Worm (Caenorhabditis elegans) whole organism, early embryonic: ENCODE measurements around the gene F56D1.1.

Source experiments
- B0310.2 ChIP-seq: sonication (generic microtip); optimal IDR thresholded peaks from 2 replicates; lab custom pipeline; 2016; ENCODE audit warnings: mild to moderate bottlenecking, missing genetic modification characterization, missing compliant biosample characterization
- F13C5.2 ChIP-seq: sonication (generic microtip); optimal IDR thresholded peaks from 2 replicates; lab custom pipeline; 2017; ENCODE audit warnings: mild to moderate bottlenecking, missing genetic modification characterization, inconsistent platforms, missing compliant biosample characterization
- aly-1 ChIP-seq: sonication (generic microtip); optimal IDR thresholded peaks from 2 replicates; lab custom pipeline; 2016; ENCODE audit warnings: missing genetic modification characterization, missing compliant biosample characterization
- ama-1 ChIP-seq: fragments of 150-350 bp; optimal IDR thresholded peaks from 2 replicates; lab custom pipeline; 2014
- ceh-13 ChIP-seq: fragments of 200-800 bp; sonication (Bioruptor generic); optimal IDR thresholded peaks from 2 replicates; lab custom pipeline; 2018; ENCODE audit warnings: mild to moderate bottlenecking, missing genetic modification characterization, missing compliant biosample characterization
- ceh-36 ChIP-seq: sonication (generic microtip); optimal IDR thresholded peaks from 2 replicates; lab custom pipeline; 2016; ENCODE audit warnings: missing genetic modification characterization, inconsistent platforms, missing compliant biosample characterization
- ets-7 ChIP-seq: sonication (generic microtip); optimal IDR thresholded peaks from 2 replicates; lab custom pipeline; 2016; ENCODE audit warnings: missing genotype, missing genetic modification characterization, missing compliant biosample characterization
- flt-1 ChIP-seq: fragments of 200-800 bp; sonication (Bioruptor generic); IDR thresholded peaks from 2 replicates; pipeline ENCODE4 v1.3.6; 2022; ENCODE audit warnings: missing genetic modification characterization, missing compliant biosample characterization
- hmbx-1 ChIP-seq: sonication (generic microtip); optimal IDR thresholded peaks from 2 replicates; lab custom pipeline; 2016; ENCODE audit warnings: mild to moderate bottlenecking, missing genetic modification characterization, missing compliant biosample characterization
- hmg-4 ChIP-seq: fragments of 200-800 bp; sonication (Bioruptor generic); optimal IDR thresholded peaks from 2 replicates; lab custom pipeline; 2018; ENCODE audit warnings: mild to moderate bottlenecking, missing genetic modification characterization, missing compliant biosample characterization
- hnd-1 ChIP-seq: sonication (generic microtip); optimal IDR thresholded peaks from 2 replicates; lab custom pipeline; 2016; ENCODE audit warnings: missing genetic modification characterization, missing compliant biosample characterization
- pes-1 ChIP-seq: fragments of 200-800 bp; sonication (Bioruptor generic); IDR thresholded peaks from 2 replicates; pipeline ENCODE4 v1.3.6; 2022; ENCODE audit warnings: missing genetic modification reagents, missing genetic modification characterization, missing compliant biosample characterization
- scrt-1 ChIP-seq: fragments of 200-800 bp; sonication (Bioruptor generic); IDR thresholded peaks from 2 replicates; pipeline ENCODE4 v1.3.6; 2022; ENCODE audit warnings: missing genetic modification characterization, missing compliant biosample characterization
- sea-1 ChIP-seq: fragments of 200-800 bp; sonication (Bioruptor generic); conservative IDR thresholded peaks from 2 replicates; pipeline ENCODE4 v1.3.6; 2022; ENCODE audit warnings: missing genetic modification characterization, missing compliant biosample characterization
- tbx-11 ChIP-seq: fragments of 200-800 bp; sonication (Bioruptor generic); IDR thresholded peaks from 2 replicates; pipeline ENCODE4 v1.3.6; 2022; ENCODE audit warnings: missing genetic modification characterization, missing compliant biosample characterization
- tbx-37 ChIP-seq: fragments of 200-800 bp; sonication (Bioruptor generic); conservative IDR thresholded peaks from 2 replicates; pipeline ENCODE4 v1.3.6; 2022; ENCODE audit warnings: missing genetic modification reagents, missing genetic modification characterization, missing compliant biosample characterization
- tra-4 ChIP-seq: sonication (generic microtip); optimal IDR thresholded peaks from 2 replicates; lab custom pipeline; 2017; ENCODE audit warnings: missing genetic modification characterization, missing compliant biosample characterization

The F56D1.1 gene

DNA sequence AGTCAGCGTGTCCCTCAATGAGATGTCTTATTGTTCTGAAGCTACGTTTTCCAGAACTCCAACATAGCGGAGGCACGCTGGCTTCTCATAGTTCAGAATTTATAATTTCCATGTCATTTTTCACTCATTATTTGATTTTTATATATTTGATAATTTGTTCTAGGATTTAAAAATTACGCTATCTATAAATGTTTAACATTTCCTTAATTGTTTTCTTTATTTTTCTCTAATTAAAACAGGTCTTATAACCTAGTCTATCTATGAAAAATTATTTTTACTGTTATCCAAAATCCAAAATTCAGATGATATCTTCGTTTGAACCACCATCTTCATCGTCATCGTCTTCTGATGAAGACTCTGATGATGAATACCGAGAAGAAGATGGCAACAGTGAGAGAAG lies at the start of gene F56D1.1:
F56D1.1 (plus strand) TSS at position 301 of the 400 bp plus-strand sequence.
- TF ChIP-seq ceh-36 (tag; lab: Kevin White, UChicago), result no peak
- TF ChIP-seq ceh-13 (GFP tag; lab: Kevin White, UChicago), result no peak
- TF ChIP-seq pes-1, result no peak
- TF ChIP-seq hnd-1 (tag; lab: Kevin White, UChicago), result no peak
- no peak for TF ChIP-seq scrt-1
- no peak for TF ChIP-seq sea-1
- no peak for TF ChIP-seq aly-1 (tag; lab: Kevin White, UChicago)
- no peak for TF ChIP-seq tbx-37 (GFP tag; lab: Robert Waterston, UW)
- TF ChIP-seq B0310.2 (tag; lab: Kevin White, UChicago), result no peak
- no peak for TF ChIP-seq tra-4 (tag; lab: Kevin White, UChicago)

DNA sequence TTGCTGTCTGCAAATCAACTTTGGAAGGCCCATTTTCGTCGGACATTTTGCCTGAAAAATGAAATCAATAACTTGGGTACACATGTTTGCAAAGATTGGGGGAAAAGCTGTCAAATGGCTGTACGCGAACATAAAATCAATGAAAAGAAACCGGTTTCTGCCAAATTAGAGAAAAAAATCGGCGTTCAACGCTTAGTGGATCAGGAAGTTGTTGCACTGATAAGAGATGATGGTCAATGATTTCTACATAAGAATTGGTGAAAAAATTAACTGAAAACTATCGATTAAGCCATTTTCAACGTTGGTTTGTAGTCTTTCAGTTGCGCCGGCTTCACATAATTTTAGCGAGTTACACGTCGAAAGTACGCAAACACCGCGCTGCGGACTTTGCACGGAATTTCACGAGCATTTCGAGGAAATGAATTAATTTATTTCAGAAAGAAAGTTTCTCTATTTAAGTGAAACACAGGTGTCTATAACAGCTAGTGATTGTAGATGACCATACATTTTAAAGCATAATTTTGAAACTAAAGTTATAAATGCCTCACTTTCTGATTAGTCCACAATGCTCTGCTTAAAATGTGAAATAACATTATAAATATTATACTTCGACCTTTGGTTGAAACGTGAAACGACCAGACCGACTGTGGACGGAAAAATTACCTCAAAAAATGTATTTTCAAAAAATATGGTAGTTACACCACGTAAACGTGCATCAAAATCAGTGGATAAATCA lies 48.7 kb upstream of the F56D1.1 start, which contains the start of the genes F07F6.4 and F07F6.2:
F07F6.4 (minus strand) TSS at position 51 of the 736 bp plus-strand sequence.
F07F6.2 (plus strand) TSS at position 686 of the 736 bp plus-strand sequence.
- TF ChIP-seq pes-1, result no peak
- TF ChIP-seq tra-4 (tag; lab: Kevin White, UChicago), result no peak
- TF ChIP-seq aly-1 (tag; lab: Kevin White, UChicago), result no peak
- TF ChIP-seq hmbx-1 (tag; lab: Kevin White, UChicago), result no peak
- no peak for TF ChIP-seq tbx-37 (GFP tag; lab: Robert Waterston, UW)
- peak; percentile 9 for TF ChIP-seq F13C5.2 (tag; lab: Kevin White, UChicago)

DNA sequence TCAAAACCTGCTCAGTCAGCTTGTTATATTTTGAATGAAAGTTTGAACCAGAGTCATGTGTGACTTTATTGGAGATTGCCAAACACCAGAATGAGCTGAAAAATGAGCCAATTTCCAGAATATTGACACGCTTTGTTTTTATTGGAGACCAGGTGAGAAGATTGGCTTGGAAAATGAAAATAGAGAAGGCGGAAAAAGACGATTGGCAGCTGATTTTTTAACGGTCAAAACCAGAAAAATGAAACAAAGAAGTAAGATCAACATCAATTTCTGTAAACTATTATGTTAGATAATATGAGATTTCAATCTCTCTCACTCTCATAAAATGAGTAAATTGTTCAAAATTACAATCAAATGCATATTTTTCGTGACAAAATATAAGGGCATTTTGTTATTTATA lies 45.3 kb upstream of the F56D1.1 start, which contains the start of gene srx-114:
srx-114 (minus strand) TSS at position 101 of the 400 bp plus-strand sequence.
- TF ChIP-seq pes-1 (no peak), ceh-13 (GFP tag; lab: Kevin White, UChicago) (no peak), ceh-36 (tag; lab: Kevin White, UChicago) (no peak), tbx-37 (GFP tag; lab: Robert Waterston, UW) (no peak), hmbx-1 (tag; lab: Kevin White, UChicago) (no peak), tbx-11 (GFP tag; lab: Robert Waterston, UW) (no peak), ama-1 (lab: Kevin White, UChicago) (no peak), flt-1 (no peak), hmg-4 (no peak), hnd-1 (tag; lab: Kevin White, UChicago) (no peak), scrt-1 (no peak), B0310.2 (tag; lab: Kevin White, UChicago) (no peak)

DNA sequence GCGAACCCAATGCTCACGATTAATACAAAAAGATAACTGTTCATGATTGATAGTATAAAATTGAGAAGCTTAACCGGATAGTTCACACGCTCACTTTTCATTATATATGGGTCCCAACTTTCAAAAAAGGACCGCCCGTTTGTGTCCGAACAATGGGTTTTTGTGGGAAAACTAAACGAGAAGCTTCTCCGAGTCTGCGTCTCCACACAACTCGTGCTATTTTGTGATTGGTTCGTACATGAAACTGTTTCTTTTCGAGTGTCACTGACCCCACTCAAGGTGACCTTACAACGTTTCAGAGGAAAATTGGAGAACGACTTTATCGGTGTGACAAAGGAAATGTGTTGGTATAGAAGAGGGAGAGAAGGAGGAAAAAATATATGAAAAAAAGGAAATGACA lies 41.6 kb upstream of the F56D1.1 start, which contains the start of gene dct-5:
dct-5 (minus strand) TSS at position 101 of the 400 bp plus-strand sequence.
- TF ChIP-seq tbx-37 (GFP tag; lab: Robert Waterston, UW) (no peak), pes-1 (no peak), flt-1 (no peak), F13C5.2 (tag; lab: Kevin White, UChicago) (no peak), hnd-1 (tag; lab: Kevin White, UChicago) (no peak), B0310.2 (tag; lab: Kevin White, UChicago) (no peak), hmg-4 (no peak), scrt-1 (no peak), ama-1 (lab: Kevin White, UChicago) (no peak), tbx-11 (GFP tag; lab: Robert Waterston, UW) (no peak), sea-1 (no peak), hmbx-1 (tag; lab: Kevin White, UChicago) (no peak), aly-1 (tag; lab: Kevin White, UChicago) (no peak), ceh-36 (tag; lab: Kevin White, UChicago) (no peak), ets-7 (tag; lab: Kevin White, UChicago) (no peak), ceh-13 (GFP tag; lab: Kevin White, UChicago) (no peak), tra-4 (tag; lab: Kevin White, UChicago) (no peak)

DNA sequence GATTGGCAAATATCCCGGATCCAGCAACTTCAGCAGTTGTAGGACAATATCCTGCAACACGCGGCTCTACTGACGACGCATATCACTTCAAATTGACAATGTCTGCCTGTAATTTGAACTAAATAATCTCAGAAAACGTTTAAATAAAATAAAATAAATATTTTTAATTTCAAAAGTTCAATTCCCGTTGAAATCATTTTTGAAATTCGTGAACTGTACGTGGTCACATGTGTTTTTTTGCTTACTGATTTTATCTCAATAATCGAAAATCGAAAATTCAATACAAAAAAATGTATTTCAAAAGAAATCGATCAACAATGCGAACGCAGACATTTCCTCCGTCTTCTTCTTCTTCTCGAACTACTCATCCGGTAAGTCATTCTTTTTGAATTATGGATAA lies 40.8 kb upstream of the F56D1.1 start, which contains the start of gene F07F6.1:
F07F6.1 (plus strand) TSS at position 301 of the 400 bp plus-strand sequence.
- TF ChIP-seq F13C5.2 (tag; lab: Kevin White, UChicago) (no peak), ets-7 (tag; lab: Kevin White, UChicago) (no peak), ama-1 (lab: Kevin White, UChicago) (no peak), tbx-37 (GFP tag; lab: Robert Waterston, UW) (no peak), sea-1 (no peak), pes-1 (no peak), tra-4 (tag; lab: Kevin White, UChicago) (no peak), scrt-1 (no peak), B0310.2 (tag; lab: Kevin White, UChicago) (no peak), aly-1 (tag; lab: Kevin White, UChicago) (no peak), hnd-1 (tag; lab: Kevin White, UChicago) (no peak), hmbx-1 (tag; lab: Kevin White, UChicago) (no peak), tbx-11 (GFP tag; lab: Robert Waterston, UW) (no peak), ceh-13 (GFP tag; lab: Kevin White, UChicago) (no peak), ceh-36 (tag; lab: Kevin White, UChicago) (no peak), flt-1 (no peak), hmg-4 (no peak)

DNA sequence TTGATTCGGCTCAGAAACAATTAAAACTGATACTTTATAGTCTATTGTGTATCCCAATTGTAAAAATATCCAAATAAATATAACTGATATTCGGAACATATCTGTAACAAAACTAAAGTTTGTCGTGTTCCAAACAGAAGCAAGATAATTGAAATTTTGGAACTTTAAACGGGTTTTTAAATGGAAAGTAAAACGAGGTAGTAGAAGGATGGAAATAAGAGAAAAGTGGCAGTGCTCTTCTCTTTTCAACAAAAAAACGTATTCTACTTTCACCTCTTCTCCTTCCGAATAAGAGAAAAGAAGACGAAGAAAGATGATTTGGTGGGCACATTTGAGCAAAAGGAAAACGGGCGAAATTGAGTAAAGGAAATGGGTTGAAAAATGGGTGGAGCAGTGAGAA lies 31.9 kb upstream of the F56D1.1 start, which contains the start of gene nmr-1:
nmr-1 (minus strand) TSS at position 101 of the 400 bp plus-strand sequence.
- TF ChIP-seq hnd-1 (tag; lab: Kevin White, UChicago), result no peak
- no peak for TF ChIP-seq tbx-11 (GFP tag; lab: Robert Waterston, UW)
- TF ChIP-seq tra-4 (tag; lab: Kevin White, UChicago), result no peak
- TF ChIP-seq ceh-13 (GFP tag; lab: Kevin White, UChicago), result no peak
- TF ChIP-seq ama-1 (lab: Kevin White, UChicago), result no peak
- TF ChIP-seq aly-1 (tag; lab: Kevin White, UChicago), result no peak
- TF ChIP-seq ceh-36 (tag; lab: Kevin White, UChicago), result no peak
- no peak for TF ChIP-seq F13C5.2 (tag; lab: Kevin White, UChicago)
- no peak for TF ChIP-seq B0310.2 (tag; lab: Kevin White, UChicago)
- no peak for TF ChIP-seq scrt-1
- TF ChIP-seq tbx-37 (GFP tag; lab: Robert Waterston, UW), result no peak
- TF ChIP-seq hmg-4, result no peak
- TF ChIP-seq flt-1, result no peak
